Fruit fly (Drosophila melanogaster) whole organism, embryonic: ENCODE results near the gene CG7276.

Experiments used
- Ada2b ChIP-seq: fragments of 200-800 bp; sonication (Bioruptor generic); IDR thresholded peaks from 2 replicates; pipeline ENCODE4 v1.3.6; 2022; ENCODE audit warnings: missing biosample characterization, missing genetic modification characterization
- CG15479 ChIP-seq: fragments of 200-800 bp; sonication (Bioruptor generic); optimal IDR thresholded peaks from 3 replicates; lab custom pipeline; 2019; ENCODE audit warnings: missing biosample characterization, mild to moderate bottlenecking, missing genetic modification characterization, moderate library complexity
- CG18599 ChIP-seq: fragments of 200-800 bp; sonication (Bioruptor generic); optimal IDR thresholded peaks from 3 replicates; lab custom pipeline; 2017; ENCODE audit warnings: missing biosample characterization, missing genetic modification characterization, mild to moderate bottlenecking, moderate library complexity, missing genetic modification reagents
- CG2199 ChIP-seq: fragments of 200-800 bp; sonication (Bioruptor generic); IDR thresholded peaks from 3 replicates; pipeline ENCODE4 v1.3.6; 2022; ENCODE audit warnings: missing biosample characterization, missing genetic modification characterization
- CG8359 ChIP-seq: fragments of 200-800 bp; sonication (Bioruptor generic); optimal IDR thresholded peaks from 2 replicates; lab custom pipeline; 2017; ENCODE audit warnings: missing biosample characterization, mild to moderate bottlenecking, missing genetic modification characterization, borderline replicate concordance
- CG9609 ChIP-seq: fragments of 200-800 bp; sonication (Bioruptor generic); optimal IDR thresholded peaks from 3 replicates; lab custom pipeline; 2016; ENCODE audit warnings: missing biosample characterization, missing genetic modification characterization
- Lpt ChIP-seq: fragments of >200 bp; optimal IDR thresholded peaks from 2 replicates; lab custom pipeline; 2018; ENCODE audit warnings: missing biosample characterization, missing genetic modification characterization
- abd-A ChIP-seq: fragments of 200-800 bp; sonication (Bioruptor generic); optimal IDR thresholded peaks from 3 replicates; lab custom pipeline; 2019; ENCODE audit warnings: missing biosample characterization, mild to moderate bottlenecking, missing genetic modification characterization, moderate library complexity
- br ChIP-seq: fragments of >200 bp; optimal IDR thresholded peaks from 2 replicates; lab custom pipeline; 2017
- dati ChIP-seq: fragments of 200-800 bp; sonication (Bioruptor generic); IDR thresholded peaks from 2 replicates; pipeline ENCODE4 v1.3.6; 2022; ENCODE audit warnings: missing biosample characterization, missing genetic modification characterization
- emc ChIP-seq: fragments of 200-800 bp; sonication (Bioruptor generic); optimal IDR thresholded peaks from 2 replicates; lab custom pipeline; 2016; ENCODE audit warnings: missing biosample characterization, missing genetic modification characterization
- inv ChIP-seq: fragments of 200-800 bp; sonication (Bioruptor generic); IDR thresholded peaks from 2 replicates; pipeline ENCODE4 v1.3.6; 2022; ENCODE audit warnings: missing biosample characterization, missing genetic modification characterization; ENCODE audit not compliant: partially characterized antibody
- kay ChIP-seq: fragments of 200-800 bp; sonication (Bioruptor generic); optimal IDR thresholded peaks from 2 replicates; lab custom pipeline; 2016; ENCODE audit warnings: missing biosample characterization, missing genetic modification characterization
- toy ChIP-seq: fragments of 200-800 bp; sonication (Bioruptor generic); IDR thresholded peaks from 2 replicates; pipeline ENCODE4 v1.3.6; 2022; ENCODE audit warnings: missing biosample characterization, missing genetic modification characterization

DNA sequence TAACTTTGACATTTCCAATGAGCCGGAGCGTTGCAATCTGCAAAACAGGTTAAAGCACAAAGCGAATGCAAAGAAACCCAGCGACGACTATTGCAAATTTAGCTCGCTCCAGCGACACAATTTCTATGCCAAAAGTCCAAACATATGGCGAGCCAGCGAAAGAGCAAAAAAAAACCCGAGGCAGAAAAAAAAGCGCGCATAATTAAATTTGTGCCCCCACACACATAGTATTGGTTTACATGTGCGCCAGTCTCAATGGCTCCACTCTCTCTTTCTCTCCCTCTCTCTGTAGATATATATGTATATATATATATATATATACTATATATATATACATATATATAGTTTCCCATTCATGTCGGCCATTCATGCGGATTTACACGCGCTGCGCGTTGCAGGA, 42.7 kb downstream of the CG7276 start:
- no peak for TF ChIP-seq CG2199 (GFP tag; lab: Robert Waterston, UW)
- TF ChIP-seq kay, result no peak
- no peak for TF ChIP-seq CG18599 (GFP tag; lab: Kevin White, UChicago)
- TF ChIP-seq inv (GFP tag; lab: Robert Waterston, UW), result no peak
- no peak for TF ChIP-seq toy (GFP tag; lab: Robert Waterston, UW)
- TF ChIP-seq Lpt (GFP tag; lab: Kevin White, UChicago), result no peak
- TF ChIP-seq CG9609, result no peak
- TF ChIP-seq abd-A (tag; lab: Kevin White, UChicago), result no peak
- TF ChIP-seq CG15479, result no peak
- no peak for TF ChIP-seq Ada2b (GFP tag; lab: Robert Waterston, UW)
- TF ChIP-seq CG8359 (GFP tag; lab: Kevin White, UChicago), result no peak
- no peak for TF ChIP-seq br (lab: Kevin White, UChicago)
- no peak for TF ChIP-seq dati (GFP tag; lab: Robert Waterston, UW)
- TF ChIP-seq emc (GFP tag; lab: Kevin White, UChicago), result no peak
